Worm (Caenorhabditis elegans): ENCODE measurements around the gene sea-1.

sea-1 gene

DNA sequence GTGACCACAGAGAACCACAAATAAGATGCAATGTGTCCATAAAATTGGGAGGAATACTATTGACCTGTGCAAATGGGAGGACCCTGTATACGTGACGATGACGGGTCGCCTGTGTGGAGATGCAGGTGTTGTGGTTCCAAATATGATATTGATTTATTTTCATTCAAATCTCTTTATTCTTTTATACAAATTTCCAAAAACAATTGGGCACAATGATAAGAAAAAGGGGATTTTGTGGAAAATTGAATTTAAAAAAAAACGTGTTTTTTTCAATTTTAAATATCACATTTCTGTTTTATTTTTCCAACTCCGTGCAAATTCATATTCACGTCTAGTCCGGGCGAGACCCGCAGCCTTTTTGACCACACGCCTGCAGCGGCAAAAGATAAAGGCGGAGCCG is 1.8 kb upstream of the sea-1 start, which contains the start of gene F19B10.2:
TSS of gene F19B10.2 (plus strand) at position 301 of the 400 bp plus-strand sequence.
- TF ChIP-seq T22C8.4 (GFP tag; IDR thresholded peaks at IDR 0.05) (no peak), tab-1 (GFP tag; IDR thresholded peaks at IDR 0.05) (no peak), ref-1 (GFP tag; conservative IDR thresholded peaks at IDR 0.05) (no peak), cog-1 (tag; optimal IDR thresholded peaks at IDR 0.05) (no peak), ztf-29 (GFP tag; IDR thresholded peaks at IDR 0.05) (no peak), flt-1 (GFP tag; IDR thresholded peaks at IDR 0.05) (no peak), ztf-23 (GFP tag; IDR thresholded peaks at IDR 0.05) (no peak), med-1 (GFP tag; optimal IDR thresholded peaks at IDR 0.05; ENCODE audit: insufficient read depth) (no peak), klf-2 (GFP tag; conservative IDR thresholded peaks at IDR 0.05) (no peak)

DNA sequence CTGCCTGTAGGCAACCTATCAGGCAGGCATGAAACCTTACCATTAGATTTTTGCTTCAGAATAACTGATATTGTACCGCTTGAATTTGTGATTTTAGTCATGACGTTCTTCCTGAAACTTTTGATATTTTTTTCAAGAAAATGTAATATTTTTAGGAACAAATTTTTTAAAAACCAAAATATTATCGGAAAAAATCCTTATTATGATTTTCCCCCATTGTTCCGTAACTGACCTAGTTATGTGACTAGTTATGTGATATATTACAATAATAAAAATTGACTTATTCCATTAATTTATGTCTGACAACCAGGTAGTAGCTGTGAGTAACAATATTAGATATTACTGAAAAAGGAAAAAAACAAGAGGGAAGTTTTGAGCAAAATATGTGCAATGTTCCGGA is 2.4 kb downstream of the sea-1 start, which contains the start of gene srx-98:
TSS of gene srx-98 (minus strand) at position 101 of the 400 bp plus-strand sequence.
- no peak for TF ChIP-seq cog-1 (tag; optimal IDR thresholded peaks at IDR 0.05)
- no peak for TF ChIP-seq ztf-29 (GFP tag; IDR thresholded peaks at IDR 0.05)
- no peak for TF ChIP-seq ztf-23 (GFP tag; IDR thresholded peaks at IDR 0.05)

DNA sequence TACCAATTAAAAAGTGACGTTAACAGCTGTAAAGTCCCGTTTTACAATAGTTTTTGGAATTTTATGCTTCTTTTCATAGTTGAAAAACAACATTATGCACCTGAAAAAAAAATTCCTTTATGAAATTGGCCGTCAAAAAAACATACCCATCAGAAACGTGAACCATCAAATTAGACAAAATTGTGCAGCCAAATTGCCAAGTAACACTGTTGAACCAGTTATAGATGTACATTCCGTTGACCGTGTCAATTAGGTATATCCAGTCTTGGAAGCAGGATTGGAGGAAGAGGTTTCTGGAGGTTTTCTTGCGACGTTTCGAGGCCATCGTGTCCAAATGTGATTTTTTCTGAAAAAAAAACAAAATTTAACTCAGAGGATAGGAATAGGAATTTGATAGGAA is 4.1 kb downstream of the sea-1 start, which contains the start of gene srx-97:
TSS of gene srx-97 (minus strand) at position 101 of the 400 bp plus-strand sequence.
- TF ChIP-seq klf-2 (GFP tag; conservative IDR thresholded peaks at IDR 0.05) (no peak), ref-1 (GFP tag; conservative IDR thresholded peaks at IDR 0.05) (no peak), flt-1 (GFP tag; IDR thresholded peaks at IDR 0.05) (no peak), med-1 (GFP tag; optimal IDR thresholded peaks at IDR 0.05; ENCODE audit: insufficient read depth) (no peak), tab-1 (GFP tag; IDR thresholded peaks at IDR 0.05) (no peak), cog-1 (tag; optimal IDR thresholded peaks at IDR 0.05) (no peak), ztf-29 (GFP tag; IDR thresholded peaks at IDR 0.05) (no peak), T22C8.4 (GFP tag; IDR thresholded peaks at IDR 0.05) (no peak), ztf-23 (GFP tag; IDR thresholded peaks at IDR 0.05) (no peak)

DNA sequence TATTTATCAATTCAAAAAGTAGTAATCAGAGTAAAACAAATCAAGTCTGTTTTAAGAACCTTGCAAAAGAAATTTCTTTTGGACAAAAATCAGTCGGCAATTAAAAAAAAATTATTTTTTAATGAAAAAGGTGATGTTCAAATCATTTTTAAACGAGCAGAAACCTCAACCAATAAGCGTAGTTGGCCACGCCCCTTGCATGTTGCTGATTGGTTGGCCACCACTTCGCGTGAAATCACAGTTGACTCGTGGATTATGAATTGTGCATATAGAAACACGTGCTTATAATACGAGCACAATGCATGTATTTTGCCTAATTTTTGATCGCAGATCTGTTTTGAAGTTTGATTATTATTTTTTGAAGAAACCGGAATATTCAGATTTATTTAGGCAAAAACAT is 8.2 kb downstream of the sea-1 start:
- TF ChIP-seq T22C8.4 (GFP tag; IDR thresholded peaks at IDR 0.05) (no peak), ztf-23 (GFP tag; IDR thresholded peaks at IDR 0.05) (no peak)

DNA sequence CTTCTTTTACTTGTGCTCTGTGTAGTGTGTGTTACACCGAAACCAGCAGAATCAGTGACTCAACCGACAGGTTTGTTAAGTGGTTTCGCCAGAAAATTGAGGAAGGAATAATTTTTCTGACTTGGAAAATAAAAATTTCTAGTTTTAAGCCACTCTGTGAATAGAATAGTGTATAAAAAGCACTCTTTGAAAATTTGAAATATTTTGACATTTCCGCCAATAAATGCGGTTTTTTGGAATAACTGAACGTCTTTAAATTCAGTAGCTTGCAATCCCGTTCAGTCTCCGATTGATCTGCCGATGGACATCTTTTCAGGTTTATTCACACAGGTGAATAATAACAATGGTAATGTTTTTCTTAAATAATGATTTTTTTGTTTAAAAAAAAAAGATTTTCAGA is 8.9 kb downstream of the sea-1 start, which contains the start of gene F19B10.3:
TSS of gene F19B10.3 (plus strand) at position 301 of the 400 bp plus-strand sequence.
- TF ChIP-seq cog-1 (tag; optimal IDR thresholded peaks at IDR 0.05) (no peak), tab-1 (GFP tag; IDR thresholded peaks at IDR 0.05) (no peak), klf-2 (GFP tag; conservative IDR thresholded peaks at IDR 0.05) (no peak), ztf-23 (GFP tag; IDR thresholded peaks at IDR 0.05) (no peak), flt-1 (GFP tag; IDR thresholded peaks at IDR 0.05) (no peak), med-1 (GFP tag; optimal IDR thresholded peaks at IDR 0.05; ENCODE audit: insufficient read depth) (no peak), ref-1 (GFP tag; conservative IDR thresholded peaks at IDR 0.05) (no peak), ztf-29 (GFP tag; IDR thresholded peaks at IDR 0.05) (no peak), T22C8.4 (GFP tag; IDR thresholded peaks at IDR 0.05) (no peak)

DNA sequence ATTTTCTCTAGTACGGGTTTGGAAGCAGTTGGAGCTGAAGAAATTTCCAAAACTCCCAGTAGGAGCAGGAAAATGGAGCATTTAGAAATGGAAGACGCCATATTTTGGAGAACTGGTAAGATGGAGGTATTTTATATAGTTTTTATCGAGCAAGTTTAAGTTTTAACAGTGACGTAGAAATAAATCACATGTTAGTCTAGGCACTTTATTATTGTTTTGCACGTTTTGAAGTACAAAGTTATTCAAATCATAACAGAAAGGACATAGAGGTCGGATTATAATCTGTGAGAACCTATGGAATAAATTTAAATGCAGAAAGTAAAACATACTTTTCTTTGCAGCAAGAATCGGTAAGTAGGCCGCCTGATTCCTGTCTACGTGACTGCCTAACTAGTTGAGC is 9.6 kb downstream of the sea-1 start, which contains the start of gene F19B10.6:
TSS of gene F19B10.6 (minus strand) at position 101 of the 400 bp plus-strand sequence.
- no peak for TF ChIP-seq ztf-23 (GFP tag; IDR thresholded peaks at IDR 0.05)
- no peak for TF ChIP-seq ref-1 (GFP tag; conservative IDR thresholded peaks at IDR 0.05)
- TF ChIP-seq tab-1 (GFP tag; IDR thresholded peaks at IDR 0.05), result no peak
- no peak for TF ChIP-seq ztf-29 (GFP tag; IDR thresholded peaks at IDR 0.05)
- TF ChIP-seq cog-1 (tag; optimal IDR thresholded peaks at IDR 0.05), result no peak
- TF ChIP-seq klf-2 (GFP tag; conservative IDR thresholded peaks at IDR 0.05), result no peak
- TF ChIP-seq med-1 (GFP tag; optimal IDR thresholded peaks at IDR 0.05; ENCODE audit: insufficient read depth), result no peak
- no peak for TF ChIP-seq flt-1 (GFP tag; IDR thresholded peaks at IDR 0.05)
- no peak for TF ChIP-seq T22C8.4 (GFP tag; IDR thresholded peaks at IDR 0.05)

DNA sequence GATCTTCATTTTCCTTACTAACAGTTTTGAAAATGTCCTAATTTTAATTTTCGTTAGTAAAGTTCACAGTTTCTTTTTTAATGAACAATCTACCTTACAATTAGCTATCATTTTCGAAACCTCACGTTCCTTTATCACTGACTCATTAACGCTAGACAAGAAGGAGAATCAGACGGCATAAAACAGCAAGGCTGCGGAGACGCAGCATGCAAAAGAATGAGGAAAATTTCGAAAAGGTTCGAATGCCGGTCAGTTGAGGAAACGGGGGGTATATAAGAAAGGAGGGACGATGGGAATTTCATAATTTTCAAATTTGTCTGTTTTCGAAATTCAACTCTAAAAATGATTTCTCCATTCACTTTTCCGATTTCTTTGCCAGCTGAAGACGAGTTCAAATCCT is 11.5 kb downstream of the sea-1 start, which contains the start of gene F19B10.13:
TSS of gene F19B10.13 (plus strand) at position 343 of the 400 bp plus-strand sequence.
- TF ChIP-seq klf-2 (GFP tag; conservative IDR thresholded peaks at IDR 0.05) (no peak), flt-1 (GFP tag; IDR thresholded peaks at IDR 0.05) (no peak), ztf-23 (GFP tag; IDR thresholded peaks at IDR 0.05) (no peak), T22C8.4 (GFP tag; IDR thresholded peaks at IDR 0.05) (no peak), tab-1 (GFP tag; IDR thresholded peaks at IDR 0.05) (no peak)

DNA sequence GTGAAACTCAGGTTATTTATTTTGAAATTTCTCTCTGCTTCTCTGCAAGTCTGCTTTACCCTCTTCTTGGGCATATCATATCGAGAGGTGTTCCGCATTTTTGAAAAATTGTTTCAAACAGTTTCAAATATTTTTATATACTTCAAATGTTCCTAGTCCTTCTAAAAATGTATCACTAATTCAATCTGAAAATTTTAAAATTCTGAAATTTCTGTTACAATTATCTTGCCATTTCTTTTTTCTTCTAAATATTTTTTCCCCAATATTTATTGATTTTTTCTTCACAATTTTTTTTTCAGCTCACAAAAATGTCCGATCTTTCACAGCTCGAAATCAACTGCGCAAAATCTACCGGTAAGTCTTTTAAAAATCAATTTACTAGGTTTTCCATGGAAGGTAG is 13.6 kb downstream of the sea-1 start, which contains the start of gene F19B10.4:
TSS of gene F19B10.4 (plus strand) at position 301 of the 400 bp plus-strand sequence.
- TF ChIP-seq ztf-23 (GFP tag; IDR thresholded peaks at IDR 0.05) (no peak), tab-1 (GFP tag; IDR thresholded peaks at IDR 0.05) (no peak), cog-1 (tag; optimal IDR thresholded peaks at IDR 0.05) (no peak), med-1 (GFP tag; optimal IDR thresholded peaks at IDR 0.05; ENCODE audit: insufficient read depth) (no peak), ref-1 (GFP tag; conservative IDR thresholded peaks at IDR 0.05) (no peak), ztf-29 (GFP tag; IDR thresholded peaks at IDR 0.05) (no peak), flt-1 (GFP tag; IDR thresholded peaks at IDR 0.05) (no peak)

DNA sequence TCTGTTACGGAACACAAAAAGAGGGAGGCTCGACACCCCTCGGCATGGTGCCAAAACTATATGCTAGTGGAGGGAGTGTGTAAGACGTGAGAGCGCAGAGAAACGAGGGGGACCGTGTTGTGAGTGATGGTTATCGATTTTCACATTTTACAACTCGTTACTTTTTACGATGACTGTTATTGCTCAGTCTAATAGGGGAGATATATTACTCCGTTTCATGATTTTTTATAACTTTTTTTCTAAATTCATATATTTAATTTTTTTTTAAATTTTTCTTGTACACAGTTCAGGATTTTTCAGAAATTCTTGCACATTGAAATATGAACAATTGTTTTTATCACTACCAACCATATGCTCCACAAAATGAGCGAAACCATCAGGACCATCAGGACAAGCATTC is 18.0 kb downstream of the sea-1 start, which contains the start of gene F19B10.5:
TSS of gene F19B10.5 (plus strand) at position 301 of the 400 bp plus-strand sequence.
- TF ChIP-seq T22C8.4 (GFP tag; IDR thresholded peaks at IDR 0.05) (no peak), ztf-23 (GFP tag; IDR thresholded peaks at IDR 0.05) (no peak), flt-1 (GFP tag; IDR thresholded peaks at IDR 0.05) (no peak), cog-1 (tag; optimal IDR thresholded peaks at IDR 0.05) (no peak), tab-1 (GFP tag; IDR thresholded peaks at IDR 0.05) (no peak), med-1 (GFP tag; optimal IDR thresholded peaks at IDR 0.05; ENCODE audit: insufficient read depth) (no peak), ref-1 (GFP tag; conservative IDR thresholded peaks at IDR 0.05) (no peak), klf-2 (GFP tag; conservative IDR thresholded peaks at IDR 0.05) (no peak), ztf-29 (GFP tag; IDR thresholded peaks at IDR 0.05) (no peak)

DNA sequence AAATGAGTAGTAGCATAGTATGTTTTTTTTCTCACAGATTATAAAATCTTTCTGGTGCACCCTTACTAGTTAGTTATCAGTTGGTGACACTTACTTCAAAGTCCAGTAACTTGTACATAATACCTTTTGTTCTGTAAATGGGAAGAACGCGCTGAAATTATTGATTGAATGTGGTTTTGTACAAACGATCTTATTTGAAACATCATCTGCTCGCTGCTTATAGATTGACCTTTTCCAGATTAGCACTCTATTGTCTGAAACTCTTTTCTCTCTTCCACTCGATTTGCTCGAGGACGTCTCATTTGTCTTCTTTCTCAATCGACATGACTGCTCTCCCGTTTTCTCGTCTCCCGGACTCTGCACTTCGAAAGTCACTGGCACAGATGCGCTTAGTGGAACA is 26.3 kb downstream of the sea-1 start, which contains the start of gene fbxb-33:
TSS of gene fbxb-33 (plus strand) at position 301 of the 400 bp plus-strand sequence.
- TF ChIP-seq cog-1 (tag; optimal IDR thresholded peaks at IDR 0.05) (no peak), ztf-23 (GFP tag; IDR thresholded peaks at IDR 0.05) (no peak), flt-1 (GFP tag; IDR thresholded peaks at IDR 0.05) (no peak), med-1 (GFP tag; optimal IDR thresholded peaks at IDR 0.05; ENCODE audit: insufficient read depth) (no peak), ztf-29 (GFP tag; IDR thresholded peaks at IDR 0.05) (no peak), ref-1 (GFP tag; conservative IDR thresholded peaks at IDR 0.05) (no peak), klf-2 (GFP tag; conservative IDR thresholded peaks at IDR 0.05) (no peak), tab-1 (GFP tag; IDR thresholded peaks at IDR 0.05) (no peak), T22C8.4 (GFP tag; IDR thresholded peaks at IDR 0.05) (no peak)
